Worm (Caenorhabditis elegans): Measurements from ENCODE around the gene nhr-130.

Gene nhr-130

ce11 chrV:524058-524457 lies 40.9 kb upstream of the nhr-130 start, which contains the start of gene lipl-3:
Gene lipl-3 (minus strand): TSS chrV:524218.
- TF ChIP-seq nhr-80 (tag; optimal IDR thresholded peaks at IDR 0.05) (peak; percentile 30), ztf-28 (GFP tag; IDR thresholded peaks at IDR 0.05) (no peak)

DNA sequence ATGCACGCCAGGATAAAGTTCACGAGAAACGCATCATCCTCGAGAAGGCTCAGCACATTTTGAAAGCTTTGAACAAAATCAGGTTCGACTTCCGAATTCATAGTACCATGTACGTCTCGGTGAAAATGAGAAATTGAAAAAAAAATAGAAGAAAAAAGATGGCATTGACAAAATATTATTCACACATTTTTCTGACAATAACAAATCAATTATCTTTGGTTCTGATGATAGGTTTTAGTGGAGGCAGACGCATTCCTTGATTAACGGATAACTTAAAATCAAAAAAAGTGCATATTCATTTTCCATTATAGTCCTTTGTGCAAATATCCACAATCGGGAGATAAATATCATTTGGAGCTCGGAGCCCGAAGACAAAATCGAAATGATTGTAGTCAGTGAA lies 38.4 kb upstream of the nhr-130 start, which contains the start of gene srw-107:
TSS of gene srw-107 (minus strand) at position 101 of the 400 bp plus-strand sequence.
- TF ChIP-seq ceh-91 (GFP tag; IDR thresholded peaks at IDR 0.05), result no peak
- TF ChIP-seq F52B5.7 (tag; optimal IDR thresholded peaks at IDR 0.05), result no peak
- no peak for TF ChIP-seq mel-28 (tag; optimal IDR thresholded peaks at IDR 0.05; ENCODE audit: borderline replicate concordance)
- no peak for TF ChIP-seq xnd-1 (tag; optimal IDR thresholded peaks at IDR 0.05)
- TF ChIP-seq attf-3 (GFP tag; conservative IDR thresholded peaks at IDR 0.05), result no peak
- no peak for TF ChIP-seq athp-1 (tag; optimal IDR thresholded peaks at IDR 0.05)
- TF ChIP-seq chd-7 (tag; optimal IDR thresholded peaks at IDR 0.05), result no peak
- no peak for TF ChIP-seq nhr-120 (GFP tag; IDR thresholded peaks at IDR 0.05)
- no peak for TF ChIP-seq hmg-1.2 (GFP tag; IDR thresholded peaks at IDR 0.05)
- TF ChIP-seq attf-5 (GFP tag; optimal IDR thresholded peaks at IDR 0.05), result no peak

DNA sequence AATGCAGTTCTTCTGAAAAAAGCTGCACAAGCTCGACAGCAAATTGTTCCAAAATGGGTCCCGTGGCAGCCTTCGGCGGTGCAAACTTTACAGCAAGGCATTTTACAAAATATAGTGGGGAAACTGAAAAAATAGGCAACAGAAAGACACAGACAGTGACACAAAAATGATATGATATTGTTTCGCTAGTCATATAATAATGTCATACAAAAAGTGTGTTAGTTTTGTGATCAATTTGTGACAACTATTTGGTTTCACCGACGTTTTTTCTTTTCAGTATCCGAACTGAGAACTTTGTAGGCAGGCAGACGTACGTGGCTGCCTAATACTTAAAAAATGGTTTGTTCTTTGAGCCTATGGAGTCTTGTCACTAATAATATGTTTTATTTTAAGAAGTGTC lies 36.3 kb upstream of the nhr-130 start, which contains the start of gene nhr-210:
TSS of gene nhr-210 (minus strand) at position 101 of the 400 bp plus-strand sequence.
- TF ChIP-seq nhr-80 (tag; optimal IDR thresholded peaks at IDR 0.05) (peak; percentile 44), xnd-1 (tag; optimal IDR thresholded peaks at IDR 0.05) (no peak), B0261.1 (tag; optimal IDR thresholded peaks at IDR 0.05) (no peak), Y79H2A.3 (GFP tag; conservative IDR thresholded peaks at IDR 0.05) (no peak)

DNA sequence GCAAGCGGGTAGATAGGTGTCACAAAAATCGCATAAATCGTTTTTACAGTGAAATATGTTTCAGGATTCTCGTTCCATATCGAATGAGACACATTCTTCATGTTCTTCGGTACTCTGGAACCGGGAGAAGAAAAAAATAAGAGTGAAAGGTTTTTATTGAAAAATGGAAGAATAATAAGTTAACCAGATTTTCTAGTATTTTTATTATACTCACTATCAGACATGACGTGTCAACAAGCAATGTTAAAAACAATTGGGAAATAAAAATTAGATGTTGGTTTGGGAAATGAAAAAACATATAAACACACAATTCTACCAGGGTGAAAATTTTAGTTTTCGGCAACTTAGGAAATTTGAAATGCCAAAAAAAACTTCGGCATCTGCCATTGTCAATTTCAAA lies 29.3 kb upstream of the nhr-130 start, which contains the start of gene srh-37:
TSS of gene srh-37 (minus strand) at position 101 of the 400 bp plus-strand sequence.
- no peak for TF ChIP-seq F39B2.1 (GFP tag; IDR thresholded peaks at IDR 0.05)
- no peak for TF ChIP-seq F52B5.7 (tag; optimal IDR thresholded peaks at IDR 0.05)
- no peak for TF ChIP-seq attf-5 (GFP tag; optimal IDR thresholded peaks at IDR 0.05)
- TF ChIP-seq sdz-38 (tag; optimal IDR thresholded peaks at IDR 0.05), result no peak
- TF ChIP-seq nfyb-1 (GFP tag; IDR thresholded peaks at IDR 0.05), result no peak
- no peak for TF ChIP-seq lsl-1 (GFP tag; optimal IDR thresholded peaks at IDR 0.05)
- no peak for TF ChIP-seq zim-3 (tag; optimal IDR thresholded peaks at IDR 0.05)
- no peak for TF ChIP-seq aptf-2 (GFP tag; conservative IDR thresholded peaks at IDR 0.05)
- TF ChIP-seq somi-1 (GFP tag; optimal IDR thresholded peaks at IDR 0.05), result no peak
- no peak for TF ChIP-seq sptf-2 (GFP tag; optimal IDR thresholded peaks at IDR 0.05)
- TF ChIP-seq nfya-2 (GFP tag; IDR thresholded peaks at IDR 0.05), result no peak
- no peak for TF ChIP-seq ztf-25 (GFP tag; IDR thresholded peaks at IDR 0.05)

- TF ChIP-seq hmg-20 (GFP tag; IDR thresholded peaks at IDR 0.05) (no peak), let-526 (GFP tag; IDR thresholded peaks at IDR 0.05) (no peak), F55B11.4 (tag; optimal IDR thresholded peaks at IDR 0.05; ENCODE audit: borderline replicate concordance, insufficient read depth) (no peak), Y53F4B.3 (GFP tag; IDR thresholded peaks at IDR 0.05) (no peak), cebp-1 (GFP tag; IDR thresholded peaks at IDR 0.05) (no peak), cebp-1 (tag; optimal IDR thresholded peaks at IDR 0.05) (no peak), rpc-1 (optimal IDR thresholded peaks at IDR 0.05) (no peak), rpc-1 (tag; optimal IDR thresholded peaks at IDR 0.05) (no peak), akir-1 (GFP tag; optimal IDR thresholded peaks at IDR 0.05) (no peak), Y95B8A.8 (GFP tag; IDR thresholded peaks at IDR 0.05) (no peak), ztf-25 (GFP tag; IDR thresholded peaks at IDR 0.05) (no peak), lin-26 (GFP tag; IDR thresholded peaks at IDR 0.05) (no peak), unc-62 (GFP tag; optimal IDR thresholded peaks at IDR 0.05) (no peak), hlh-12 (tag; optimal IDR thresholded peaks at IDR 0.05) (no peak), nhr-179 (tag; optimal IDR thresholded peaks at IDR 0.05) (no peak), unc-130 (GFP tag; optimal IDR thresholded peaks at IDR 0.05) (no peak), ekl-4 (GFP tag; IDR thresholded peaks at IDR 0.05) (no peak)
Measured at ce11 chrV:505191-505590, 22.1 kb upstream of the nhr-130 start, which contains the start of gene srlf-19. Gene srlf-19 (plus strand): TSS chrV:505491.

All from whole organism, young adult.